Worm (Caenorhabditis elegans): Measurements from ENCODE around the gene rnr-1.
A peak's percentile ranks its signal among the peaks of the same experiment; 100 is the strongest.

- no peak for TF ChIP-seq aly-2 (tag; optimal IDR thresholded peaks at IDR 0.05)
- no peak for TF ChIP-seq mdl-1 (tag; optimal IDR thresholded peaks at IDR 0.05)
- peak; percentile 51 for TF ChIP-seq lin-39 (tag; optimal IDR thresholded peaks at IDR 0.05)
These were observed 43.5 kb upstream of the rnr-1 start for ce11 chrIII:9272107-9272506.
